Fruit fly (Drosophila melanogaster): ENCODE data around the gene Gs1.
A peak's percentile ranks its signal among the peaks of the same experiment; 100 is the strongest.

Gene Gs1

DNA sequence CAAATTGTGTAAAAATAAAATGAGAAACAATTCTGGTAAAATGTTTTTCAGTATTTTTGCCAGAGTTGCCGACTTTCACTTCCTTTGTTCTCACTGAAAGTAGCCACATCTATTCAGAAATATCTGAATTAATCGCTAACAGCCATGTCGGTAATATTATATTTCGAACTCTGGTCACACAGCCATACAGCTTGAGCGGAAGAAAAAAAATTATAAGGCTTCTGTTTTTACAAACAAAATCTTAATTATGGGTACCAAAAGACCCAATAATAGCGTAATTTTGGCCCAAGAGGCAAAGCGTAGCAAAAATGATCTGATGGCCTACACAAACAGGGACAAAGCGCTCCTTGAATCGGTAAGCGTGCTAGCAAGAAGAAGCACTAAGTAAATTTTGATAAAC lies 24.1 kb downstream of the Gs1 start, which contains the start of gene CG3436:
Gene CG3436, plus strand, starts transcription at position 36 of the 400 bp plus-strand sequence.
- peak; percentile 42 for TF ChIP-seq CG17801 (GFP tag; optimal IDR thresholded peaks at IDR 0.05; ENCODE audit: partially characterized antibody)

DNA sequence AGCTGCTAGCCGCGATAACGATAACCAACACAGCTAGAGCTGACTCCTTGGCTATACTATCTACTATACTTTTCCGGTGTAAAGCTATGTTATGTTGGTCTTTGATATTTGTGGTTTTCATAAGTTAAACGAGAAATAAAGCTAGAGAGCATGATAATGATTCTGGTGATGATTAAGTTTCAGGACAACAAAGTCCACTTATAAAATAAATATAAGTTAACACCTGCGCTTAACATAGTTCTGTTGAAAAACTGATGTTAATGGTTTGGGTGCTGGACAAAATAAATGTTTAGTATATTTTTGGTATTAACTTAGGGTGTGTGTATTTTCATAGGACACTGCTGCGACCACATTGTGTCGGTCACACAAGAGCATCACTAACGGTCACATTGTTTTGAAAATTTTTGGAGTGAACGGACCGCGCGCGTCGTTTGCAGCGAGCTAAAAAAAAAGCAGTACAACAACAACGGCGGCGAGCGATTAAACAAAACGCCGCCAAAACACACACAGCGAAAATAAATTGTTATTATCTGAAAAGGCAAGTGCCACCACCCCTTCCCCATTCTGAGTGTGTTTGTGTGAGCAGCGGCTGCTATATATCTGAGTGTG lies 26.9 kb downstream of the Gs1 start, which contains the start of the genes CG33635 and spen:
Gene CG33635, minus strand, starts transcription at position 16 of the 609 bp plus-strand sequence.
Gene spen, plus strand, starts transcription at position 384 of the 609 bp plus-strand sequence.
- TF ChIP-seq CG17801 (GFP tag; optimal IDR thresholded peaks at IDR 0.05; ENCODE audit: partially characterized antibody) = peak; percentile 72

DNA sequence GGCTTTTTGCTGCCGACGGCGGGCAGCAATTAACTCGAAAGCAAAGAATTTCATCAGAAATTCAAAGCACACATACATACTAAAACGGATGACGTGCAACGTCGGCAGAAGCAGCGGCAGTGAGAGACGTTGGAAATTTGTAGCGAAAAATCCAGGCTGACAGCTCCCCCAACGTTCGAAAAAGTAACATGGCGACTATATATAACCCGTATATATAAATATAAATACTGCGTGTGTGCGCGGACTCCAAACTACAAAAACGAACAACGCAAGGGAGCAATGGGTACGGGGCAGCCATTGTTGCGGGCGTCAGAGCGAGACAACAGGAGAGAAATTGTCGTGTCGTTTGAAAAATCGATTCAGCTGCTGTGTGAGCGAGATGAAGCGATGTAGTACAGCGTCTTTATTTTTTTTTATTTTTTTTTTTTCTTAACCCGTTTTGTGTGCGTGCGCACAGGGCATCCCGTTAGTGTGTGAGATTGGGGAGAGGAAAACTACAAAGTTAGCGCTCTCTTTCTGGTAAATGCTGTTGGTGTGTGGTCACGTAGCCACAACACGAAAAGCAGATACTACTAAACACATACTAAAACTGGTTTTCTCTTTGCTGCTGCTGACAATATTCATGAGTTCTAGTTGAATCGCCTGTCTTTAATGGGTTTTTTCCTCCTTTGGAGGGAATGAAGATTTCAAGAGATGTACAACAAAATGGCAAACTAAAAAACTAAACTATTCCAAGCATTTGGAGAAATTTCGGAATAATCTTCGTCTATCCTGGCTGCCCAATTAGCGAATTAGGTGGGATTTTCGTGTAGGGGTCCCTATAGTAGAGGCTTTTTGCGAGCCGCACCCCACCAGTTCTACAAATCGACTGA lies 28.9 kb downstream of the Gs1 start:
- peak; percentile 91 for TF ChIP-seq CG17801 (GFP tag; optimal IDR thresholded peaks at IDR 0.05; ENCODE audit: partially characterized antibody)

DNA sequence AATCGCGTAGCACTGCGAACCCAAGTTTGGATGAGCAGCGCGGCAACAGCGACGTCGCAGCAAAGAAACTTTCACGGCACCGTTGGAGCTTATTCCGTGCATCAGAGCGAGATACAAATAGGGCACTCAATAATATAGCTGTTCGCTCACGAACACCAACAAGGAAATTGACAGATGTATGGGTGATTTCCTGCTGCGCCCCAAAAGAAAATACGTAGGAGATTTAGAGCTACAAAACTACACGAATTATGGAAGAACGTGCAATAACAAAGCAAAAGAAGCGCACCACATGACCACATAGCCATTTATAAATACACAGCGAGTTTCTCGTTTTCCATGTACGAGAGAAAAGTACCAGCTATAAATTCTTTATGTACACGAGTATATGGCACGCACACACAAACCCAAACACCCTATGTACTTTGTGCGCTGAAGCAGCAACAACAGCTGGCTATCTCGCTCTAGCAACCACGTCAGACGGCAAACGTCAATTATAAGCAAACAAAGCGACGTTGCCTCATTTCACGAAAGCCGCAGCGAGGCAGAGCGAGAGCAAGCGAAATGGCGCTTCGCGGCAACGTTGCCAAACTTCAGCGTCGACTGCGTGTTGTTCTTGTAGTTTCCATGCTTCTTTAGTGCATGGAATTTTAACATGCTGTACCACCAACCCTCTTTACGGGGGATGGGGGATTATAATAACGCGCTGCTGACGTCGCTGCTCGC lies 29.7 kb downstream of the Gs1 start:
- peak; percentile 95 for TF ChIP-seq CG17801 (GFP tag; optimal IDR thresholded peaks at IDR 0.05; ENCODE audit: partially characterized antibody)

DNA sequence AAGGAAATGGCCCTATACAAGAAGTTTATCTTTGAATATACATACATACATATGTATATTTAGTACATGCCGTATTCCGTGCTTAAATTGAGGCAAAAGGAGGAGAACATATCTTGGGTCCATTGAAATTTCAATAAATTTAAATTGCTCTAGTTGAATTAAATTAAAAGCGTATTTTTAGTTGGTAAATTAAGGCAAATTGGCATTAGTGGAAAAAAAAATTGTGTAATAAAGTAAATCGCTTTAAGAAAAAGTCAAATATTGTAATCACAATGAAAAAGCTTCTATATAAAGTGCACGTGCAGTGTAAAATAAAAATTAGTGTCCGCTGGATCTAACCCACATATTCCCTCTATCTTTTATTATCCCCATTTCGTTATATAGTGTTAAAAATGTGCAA lies 30.3 kb downstream of the Gs1 start:
- TF ChIP-seq CG17801 (GFP tag; optimal IDR thresholded peaks at IDR 0.05; ENCODE audit: partially characterized antibody) = no peak

DNA sequence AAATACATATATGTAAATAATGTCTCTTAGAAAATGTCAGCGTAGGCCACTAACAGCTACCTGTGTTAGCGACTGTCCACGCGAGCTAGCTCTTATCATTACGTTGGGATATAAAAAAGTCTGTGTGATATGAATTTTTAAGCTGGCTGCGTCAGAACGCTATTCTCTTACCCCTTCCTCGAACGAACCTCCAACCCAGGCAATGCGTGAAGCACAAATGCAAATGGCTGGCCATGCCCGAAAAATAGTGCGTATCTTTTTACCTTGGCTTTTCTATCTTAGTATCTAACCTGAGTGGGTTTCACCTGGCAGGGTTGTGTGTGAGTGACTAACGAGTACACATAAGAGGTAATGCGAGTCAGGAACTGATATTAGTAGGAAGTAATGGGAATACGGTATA lies 31.4 kb downstream of the Gs1 start:
- no peak for TF ChIP-seq CG17801 (GFP tag; optimal IDR thresholded peaks at IDR 0.05; ENCODE audit: partially characterized antibody)

DNA sequence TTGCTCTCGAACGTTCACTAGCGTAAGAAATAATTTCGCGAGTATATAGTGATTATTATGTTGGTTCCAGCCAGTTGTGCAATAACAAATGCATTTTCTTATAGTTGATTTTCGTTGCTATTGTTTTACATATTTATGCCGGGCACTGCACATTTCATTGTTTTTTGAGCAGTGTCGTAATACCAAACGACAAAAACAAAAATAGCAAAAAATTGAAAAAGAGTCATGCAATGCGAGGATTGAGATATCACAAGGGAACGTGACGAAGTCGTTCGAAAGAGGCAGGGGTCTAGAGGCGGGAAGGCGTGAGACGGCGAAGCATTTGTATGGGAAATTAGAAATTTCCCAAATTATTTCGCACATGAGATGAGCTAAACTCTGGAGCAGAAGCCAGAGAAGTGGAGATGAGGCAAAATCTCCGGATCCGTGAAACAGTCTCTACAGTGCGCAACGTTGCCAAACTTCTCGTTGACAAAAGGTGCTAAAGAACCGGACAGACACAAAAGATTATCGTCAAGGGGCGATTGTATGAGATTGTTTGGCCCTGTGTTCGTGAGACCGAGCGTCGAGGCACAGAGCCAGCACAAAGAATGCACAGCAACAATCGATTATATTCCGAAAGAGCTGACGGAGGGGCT lies 33.5 kb downstream of the Gs1 start:
- peak; percentile 1 for TF ChIP-seq CG17801 (GFP tag; optimal IDR thresholded peaks at IDR 0.05; ENCODE audit: partially characterized antibody)

DNA sequence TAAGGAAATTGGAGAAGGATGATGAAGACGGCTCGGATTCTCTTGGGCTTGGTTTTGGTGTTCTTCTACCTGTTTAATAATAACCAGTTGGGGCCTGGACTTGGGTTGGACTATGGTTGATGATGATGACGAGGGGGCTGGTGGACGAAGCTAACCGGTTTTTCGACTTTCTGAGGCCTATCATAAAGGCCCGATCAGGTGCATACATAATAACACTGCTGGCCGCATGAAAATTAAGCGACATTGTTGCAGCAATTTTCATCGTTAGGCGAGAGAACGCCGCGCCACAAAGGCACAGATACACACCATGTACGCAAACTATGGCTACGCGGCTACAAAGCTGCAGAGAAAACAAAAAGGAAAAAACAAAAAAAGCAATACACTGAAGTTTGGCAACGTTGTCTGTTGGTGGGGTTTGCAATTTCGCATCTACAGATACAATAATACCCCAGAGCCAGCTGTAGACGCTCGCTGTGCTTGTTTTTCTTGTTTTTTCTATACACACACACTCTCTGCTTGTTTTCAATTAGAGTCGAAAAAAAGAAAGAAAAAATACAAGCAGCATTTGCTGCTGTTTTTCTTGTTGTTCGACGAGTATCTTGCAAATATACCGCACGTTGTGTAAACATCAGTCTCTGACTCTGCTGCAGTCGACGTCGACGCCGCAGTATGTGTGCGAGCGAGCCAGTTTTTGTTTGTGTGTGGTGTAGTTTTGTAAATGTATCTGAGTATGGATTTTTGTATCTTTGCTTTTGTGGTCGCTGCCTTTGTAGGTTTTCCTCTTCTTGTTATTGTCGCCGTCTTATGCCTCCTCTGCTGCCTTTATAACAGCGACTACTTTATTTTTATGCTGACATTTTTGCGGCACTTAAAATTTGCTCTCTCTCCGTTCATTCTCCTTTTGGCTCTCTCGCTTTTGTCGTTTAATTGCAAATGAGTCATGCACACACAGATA lies 34.5 kb downstream of the Gs1 start:
- TF ChIP-seq CG17801 (GFP tag; optimal IDR thresholded peaks at IDR 0.05; ENCODE audit: partially characterized antibody) = peak; percentile 97

DNA sequence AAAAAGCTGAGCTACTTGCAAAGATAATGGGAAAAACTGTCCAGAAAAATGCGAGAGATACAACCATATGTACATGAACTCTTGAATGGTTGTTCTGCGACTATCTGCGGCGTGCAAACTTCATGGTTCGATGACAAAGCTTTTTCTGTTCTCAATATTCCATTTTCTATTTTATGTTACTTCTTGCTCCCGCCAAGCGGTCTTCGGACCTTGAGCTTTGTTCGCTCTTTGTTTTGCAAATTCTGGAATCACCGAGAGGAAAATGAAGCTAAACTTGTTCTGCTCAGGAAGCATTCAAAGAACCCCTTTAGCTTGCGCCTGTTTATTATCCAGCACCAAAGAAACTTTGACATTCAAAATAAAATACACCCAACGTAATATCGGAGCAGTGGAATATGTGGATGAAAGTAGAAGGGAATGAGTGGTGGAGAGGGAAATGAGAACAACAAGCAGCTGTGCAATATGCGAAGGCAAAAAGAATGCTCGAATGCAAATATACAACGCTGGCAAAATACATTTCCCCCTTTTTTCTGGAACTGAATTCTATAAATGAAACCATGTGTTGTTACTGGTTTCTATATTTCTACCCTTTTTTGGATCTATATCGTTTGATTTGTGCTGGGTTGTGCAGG lies 36.5 kb downstream of the Gs1 start:
- TF ChIP-seq CG17801 (GFP tag; optimal IDR thresholded peaks at IDR 0.05; ENCODE audit: partially characterized antibody) = no peak

DNA sequence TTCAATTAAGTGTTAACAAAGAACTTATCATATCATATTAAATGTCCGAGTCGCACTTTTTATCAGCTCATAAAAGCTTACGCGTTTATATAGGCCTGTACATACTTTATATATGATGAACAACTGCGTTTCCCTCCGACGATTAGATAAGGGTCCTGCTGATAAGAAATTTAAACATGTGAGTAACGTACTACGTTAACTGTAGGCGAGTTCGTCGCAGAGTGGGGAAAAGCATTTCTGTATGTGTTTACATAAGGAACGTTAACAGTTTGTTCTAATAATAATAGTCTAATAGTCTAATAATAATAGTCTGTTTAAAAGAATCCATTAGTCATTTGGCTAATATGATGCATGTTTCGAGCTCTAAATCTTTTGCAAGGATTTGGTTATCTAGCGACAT lies 38.5 kb downstream of the Gs1 start:
- no peak for TF ChIP-seq CG17801 (GFP tag; optimal IDR thresholded peaks at IDR 0.05; ENCODE audit: partially characterized antibody)

DNA sequence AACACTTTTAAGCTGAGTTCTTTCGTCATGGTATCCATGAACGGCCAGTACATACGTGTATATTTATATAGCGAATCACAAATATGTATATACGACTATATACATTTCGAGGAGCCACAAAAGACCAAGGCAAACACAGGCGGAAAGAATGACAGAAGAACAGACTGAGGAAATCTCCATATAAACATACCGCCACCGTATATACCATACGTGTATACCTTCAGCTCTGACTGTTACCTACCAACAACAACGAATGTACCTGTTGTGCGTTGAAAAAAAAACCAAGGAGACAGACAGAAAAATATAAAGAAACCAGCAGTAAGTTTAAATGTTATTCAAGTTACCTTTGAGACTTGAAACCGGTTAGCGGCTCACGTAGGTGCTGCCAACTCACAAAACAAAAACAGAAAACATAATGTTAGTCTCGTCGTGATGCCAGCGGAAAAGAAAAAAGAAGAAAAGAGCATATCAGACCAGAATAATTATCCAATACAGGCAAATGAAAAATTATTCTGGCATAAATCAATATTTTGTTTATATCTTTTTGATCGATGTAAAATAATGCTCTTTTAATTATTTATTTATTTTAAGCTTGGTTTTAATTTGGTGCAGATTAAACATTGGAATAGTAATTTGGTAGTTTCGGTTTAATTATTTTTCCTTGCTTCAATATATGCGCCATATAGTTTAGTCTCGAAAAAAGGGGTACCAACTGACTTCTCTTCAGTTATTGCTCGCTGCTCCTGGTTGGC lies 39.8 kb downstream of the Gs1 start:
- TF ChIP-seq CG17801 (GFP tag; optimal IDR thresholded peaks at IDR 0.05; ENCODE audit: partially characterized antibody) = no peak

DNA sequence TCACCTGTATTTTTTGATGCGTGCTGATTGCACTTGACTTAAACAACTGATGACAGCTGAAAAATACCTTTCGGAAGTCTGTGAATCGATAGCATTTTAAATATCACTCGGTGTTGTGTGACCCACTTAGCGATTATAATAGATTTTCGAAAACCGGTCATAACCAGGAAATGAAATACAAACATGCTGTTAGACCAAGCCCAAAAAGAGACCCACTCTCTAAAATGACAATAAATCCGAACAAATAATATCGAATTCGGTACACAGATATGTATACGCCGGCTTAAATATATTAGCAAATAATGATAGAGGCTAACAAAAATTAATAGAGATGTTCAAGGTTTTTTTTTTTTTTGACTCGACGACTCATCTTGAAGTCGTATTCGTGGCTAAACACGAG lies 43.9 kb downstream of the Gs1 start:
- TF ChIP-seq CG17801 (GFP tag; optimal IDR thresholded peaks at IDR 0.05; ENCODE audit: partially characterized antibody) = no peak

DNA sequence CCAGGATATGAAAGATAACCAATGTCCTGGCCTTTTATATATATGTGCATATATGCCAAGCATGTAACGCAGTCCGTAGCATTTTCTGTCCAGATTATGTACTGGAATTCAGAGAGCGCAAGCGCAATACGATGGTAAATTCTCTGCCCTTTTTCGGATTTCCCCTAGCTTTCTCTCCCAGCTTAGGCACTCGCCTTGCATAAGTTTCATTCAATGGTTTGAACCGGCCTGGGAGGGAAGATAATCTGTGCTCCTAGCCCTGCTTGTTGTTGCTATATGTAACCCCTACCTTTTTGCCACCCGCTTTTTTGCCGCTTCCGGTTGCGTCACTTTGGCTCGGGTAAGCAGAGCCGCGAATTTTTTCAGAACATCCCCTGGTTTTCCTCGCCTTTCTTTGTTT lies 47.2 kb downstream of the Gs1 start:
- TF ChIP-seq CG17801 (GFP tag; optimal IDR thresholded peaks at IDR 0.05; ENCODE audit: partially characterized antibody) = no peak

Measured in ovary, adult (tissue).